Worm (Caenorhabditis elegans) whole organism, L1 larva: ENCODE results near the gene ptrg-1.

Experiments
- aly-2 ChIP-seq: fragments of 150-350 bp; optimal IDR thresholded peaks from 2 replicates; lab custom pipeline; 2014; ENCODE audit warnings: missing biosample characterization, missing genetic modification characterization
- egl-27 ChIP-seq, 2 experiments: fragments of 150-350 bp in 1 of 2; sonication (generic microtip); optimal IDR thresholded peaks; 3 replicates each; lab custom pipeline; 2017 to 2018; ENCODE audit warnings: missing biosample characterization in 2 of 2, missing genetic modification characterization in 2 of 2, missing genetic modification reagents in 2 of 2
- mep-1 ChIP-seq: fragments of 150-350 bp; optimal IDR thresholded peaks from 2 replicates; lab custom pipeline; 2014; ENCODE audit warnings: missing biosample characterization, missing genetic modification characterization
- nhr-28 ChIP-seq: fragments of 150-350 bp; optimal IDR thresholded peaks from 2 replicates; lab custom pipeline; 2014; ENCODE audit warnings: missing biosample characterization, missing genetic modification characterization
- nhr-77 ChIP-seq: fragments of 150-350 bp; optimal IDR thresholded peaks from 2 replicates; lab custom pipeline; 2014; ENCODE audit warnings: missing biosample characterization, missing genetic modification characterization
- pag-3 ChIP-seq: sonication (generic microtip); optimal IDR thresholded peaks from 2 replicates; lab custom pipeline; 2017; ENCODE audit warnings: missing genetic modification characterization, mild to moderate bottlenecking, missing compliant biosample characterization, antibody characterized with exemption, borderline replicate concordance; ENCODE audit not compliant: insufficient read depth

ce11 chrIV:10206182-10206581, 11.9 kb upstream of the ptrg-1 start, which contains the start of gene K04D7.6:
- TF ChIP-seq aly-2 (tag; lab: Kevin White, UChicago) (no peak), nhr-28 (tag; lab: Kevin White, UChicago) (no peak), mep-1 (tag; lab: Kevin White, UChicago) (no peak), nhr-77 (tag; lab: Kevin White, UChicago) (no peak), egl-27 (tag; optimal IDR thresholded peaks at IDR 0.05; lab: Kevin White, UChicago) (no peak), pag-3 (tag; lab: Kevin White, UChicago) (no peak)
